Worm (Caenorhabditis elegans) whole organism, late embryonic: ENCODE measurements around the gene lin-40.

Experiments
- ama-1 ChIP-seq: fragments of 150-350 bp; optimal IDR thresholded peaks from 2 replicates; lab custom pipeline; 2014
- gmeb-2 ChIP-seq: sonication (generic microtip); optimal IDR thresholded peaks from 2 replicates; lab custom pipeline; 2016; ENCODE audit warnings: missing genetic modification characterization, inconsistent platforms, missing compliant biosample characterization
- nfya-1 ChIP-seq: sonication (generic microtip); optimal IDR thresholded peaks from 2 replicates; lab custom pipeline; 2017; ENCODE audit warnings: missing genetic modification characterization, mild to moderate bottlenecking, missing compliant biosample characterization, antibody characterized with exemption, moderate library complexity
- pqm-1 ChIP-seq: sonication (generic microtip); optimal IDR thresholded peaks from 2 replicates; lab custom pipeline; 2016; ENCODE audit warnings: missing genetic modification characterization, missing compliant biosample characterization
- sox-2 ChIP-seq: fragments of 200-800 bp; sonication (Bioruptor generic); IDR thresholded peaks from 2 replicates; pipeline ENCODE4 v1.3.6; 2022; ENCODE audit warnings: missing genetic modification reagents, missing genetic modification characterization, missing compliant biosample characterization
- tbx-7 ChIP-seq: sonication (generic microtip); optimal IDR thresholded peaks from 2 replicates; lab custom pipeline; 2016; ENCODE audit warnings: missing genotype, missing genetic modification characterization, missing compliant biosample characterization
- unc-42 ChIP-seq: sonication (generic microtip); optimal IDR thresholded peaks from 2 replicates; lab custom pipeline; 2016; ENCODE audit warnings: missing genotype, missing genetic modification characterization, missing compliant biosample characterization
- unc-55 ChIP-seq: sonication (generic microtip); optimal IDR thresholded peaks from 2 replicates; lab custom pipeline; 2017; ENCODE audit warnings: missing biosample characterization, missing genetic modification reagents, missing genetic modification characterization
- unc-86 ChIP-seq: sonication (generic microtip); optimal IDR thresholded peaks from 2 replicates; lab custom pipeline; 2016; ENCODE audit warnings: missing genetic modification characterization, missing compliant biosample characterization

ce11 chrV:3682553-3682952 lies 22.2 kb upstream of the lin-40 start, which contains the start of gene W08A12.3:
- TF ChIP-seq unc-55 (GFP tag; lab: Kevin White, UChicago) (no peak), pqm-1 (tag; lab: Kevin White, UChicago) (no peak), unc-42 (no peak), tbx-7 (tag; lab: Kevin White, UChicago) (no peak), nfya-1 (tag; lab: Kevin White, UChicago) (no peak), unc-86 (tag; lab: Kevin White, UChicago) (no peak), ama-1 (lab: Kevin White, UChicago) (no peak), gmeb-2 (tag; lab: Kevin White, UChicago) (no peak), sox-2 (GFP tag; lab: Robert Waterston, UW) (no peak)
